Fruit fly (Drosophila melanogaster) S2 (cell line): Measurements from ENCODE around the gene CG31909.

Experiments
- CG8478 ChIP-seq: fragments of >200 bp; optimal IDR thresholded peaks from 2 replicates; lab custom pipeline; 2018
- CTCF ChIP-seq, 2 experiments: fragments of >200 bp; optimal IDR thresholded peaks; 2 replicates each; lab custom pipeline; 2018

CG31909 gene

dm6 chr2L:7257212-7257611, at the start of gene CG31909:
CG31909 (plus strand) TSS chr2L:7257512.
- TF ChIP-seq CTCF (optimal IDR thresholded peaks at IDR 0.05; lab: Kevin White, UChicago) (no peak), CG8478 (lab: Kevin White, UChicago) (no peak)

DNA sequence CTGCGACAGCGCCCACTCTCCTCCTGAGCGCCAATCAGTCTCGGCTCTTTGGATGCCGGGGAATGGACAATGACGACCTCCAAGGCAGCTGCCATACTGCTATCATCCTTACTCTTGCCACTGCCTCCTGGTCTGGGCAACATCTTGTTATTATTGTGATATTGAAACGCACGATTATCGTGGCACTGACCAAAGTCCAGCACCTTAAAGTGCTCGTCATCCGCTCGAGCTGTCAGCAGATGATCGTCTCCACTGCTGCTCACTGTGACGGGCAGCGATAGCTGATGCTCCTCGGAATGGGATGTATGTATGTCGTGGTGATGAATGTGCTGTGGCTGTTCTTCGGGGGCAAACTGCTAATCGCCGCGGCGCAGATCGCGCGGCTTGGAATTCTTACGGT, 49.7 kb upstream of the CG31909 start:
- TF ChIP-seq CTCF (optimal IDR thresholded peaks at IDR 0.05; lab: Kevin White, UChicago) (no peak), CG8478 (lab: Kevin White, UChicago) (no peak)

- TF ChIP-seq CG8478 (lab: Kevin White, UChicago) = no peak
- TF ChIP-seq CTCF (optimal IDR thresholded peaks at IDR 0.05; lab: Kevin White, UChicago) = no peak
These were observed 43.8 kb upstream of the CG31909 start for dm6 chr2L:7213532-7213931.

- no peak for TF ChIP-seq CG8478 (lab: Kevin White, UChicago)
- TF ChIP-seq CTCF (optimal IDR thresholded peaks at IDR 0.05; lab: Kevin White, UChicago) = no peak
These were observed 42.4 kb upstream of the CG31909 start for dm6 chr2L:7214885-7215284.

DNA sequence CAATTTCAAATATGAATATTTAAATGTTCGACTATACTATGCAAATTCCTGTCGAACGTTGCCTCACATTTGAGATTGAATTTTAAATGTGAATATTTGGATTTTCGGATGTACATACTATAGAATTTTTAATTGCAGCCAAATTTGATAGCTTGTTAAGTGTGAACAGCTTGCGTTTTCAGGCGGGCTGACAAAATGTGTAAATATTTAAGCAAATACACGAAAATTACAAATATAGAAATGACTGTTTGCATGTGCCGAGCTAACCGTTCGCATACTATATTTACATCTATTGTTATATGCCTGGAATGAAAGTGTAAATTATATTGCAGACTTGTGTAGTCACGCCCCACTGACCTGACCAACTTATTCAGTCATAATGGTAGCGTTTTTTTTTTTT, 41.7 kb upstream of the CG31909 start:
- TF ChIP-seq CTCF (optimal IDR thresholded peaks at IDR 0.05; lab: Kevin White, UChicago) (no peak), CG8478 (lab: Kevin White, UChicago) (no peak)

dm6 chr2L:7216272-7216671, 41.0 kb upstream of the CG31909 start:
- TF ChIP-seq CG8478 (lab: Kevin White, UChicago) (no peak), CTCF (optimal IDR thresholded peaks at IDR 0.05; lab: Kevin White, UChicago) (no peak)

DNA sequence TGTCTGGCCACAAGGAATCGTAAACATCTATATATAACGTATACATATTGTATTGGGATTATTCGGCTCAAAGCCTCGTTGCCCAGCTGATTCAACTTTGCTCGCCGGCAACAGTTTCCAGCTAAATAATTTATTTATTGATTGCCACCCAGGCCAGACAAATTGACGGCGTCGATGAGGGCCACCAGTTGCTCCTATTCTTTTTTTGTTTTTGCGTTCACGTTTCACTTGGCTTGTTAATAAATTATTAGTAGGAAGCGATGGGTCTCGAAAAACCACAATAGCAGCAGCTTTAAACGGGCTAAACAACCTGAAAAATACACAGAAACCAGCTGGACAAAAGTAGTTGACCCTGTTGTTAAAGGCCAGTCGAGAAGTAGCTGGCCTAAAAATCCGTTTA, 40.3 kb upstream of the CG31909 start:
- TF ChIP-seq CTCF (optimal IDR thresholded peaks at IDR 0.05; lab: Kevin White, UChicago) = no peak
- no peak for TF ChIP-seq CG8478 (lab: Kevin White, UChicago)

DNA sequence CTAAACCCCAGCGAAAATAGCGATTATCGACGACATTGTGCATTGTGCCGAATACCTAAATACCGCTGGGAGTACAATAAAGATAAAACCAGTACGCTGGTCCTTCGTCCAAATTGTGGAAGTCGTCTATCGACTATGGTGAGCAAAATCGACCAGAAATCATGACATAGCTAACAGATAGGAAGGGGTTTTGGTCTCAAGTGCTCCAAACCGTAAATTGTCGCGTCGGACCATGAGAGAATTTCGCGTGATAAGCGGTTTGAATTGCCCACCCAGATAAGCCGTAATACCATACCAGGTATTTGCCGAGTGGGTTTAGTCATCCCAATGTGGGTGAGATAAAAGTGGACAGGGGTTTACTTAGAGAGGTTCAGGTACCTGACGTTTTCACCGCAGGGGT, 39.4 kb upstream of the CG31909 start:
- TF ChIP-seq CG8478 (lab: Kevin White, UChicago) = no peak
- TF ChIP-seq CTCF (optimal IDR thresholded peaks at IDR 0.05; lab: Kevin White, UChicago) = no peak

DNA sequence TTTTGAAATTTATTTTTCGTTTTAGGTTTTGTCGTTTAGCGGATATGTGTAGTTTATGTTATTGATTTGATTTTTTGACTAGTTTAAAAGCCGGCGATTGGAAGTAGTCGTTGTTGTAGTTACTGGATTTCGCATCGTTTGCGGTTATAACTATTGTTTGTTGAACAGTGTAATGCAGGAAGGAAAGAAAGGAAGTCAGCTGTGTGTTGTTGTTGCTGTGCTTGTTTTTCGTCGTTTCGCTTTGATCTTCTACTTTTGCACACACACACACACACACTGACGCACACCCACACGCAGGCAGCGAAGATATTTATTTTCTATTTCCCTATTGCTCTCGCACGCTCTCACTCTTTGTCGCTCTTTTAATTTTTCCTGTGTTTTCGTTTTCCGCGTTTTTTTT, 38.1 kb upstream of the CG31909 start:
- TF ChIP-seq CTCF (optimal IDR thresholded peaks at IDR 0.05; lab: Kevin White, UChicago) (no peak), CG8478 (lab: Kevin White, UChicago) (no peak)

DNA sequence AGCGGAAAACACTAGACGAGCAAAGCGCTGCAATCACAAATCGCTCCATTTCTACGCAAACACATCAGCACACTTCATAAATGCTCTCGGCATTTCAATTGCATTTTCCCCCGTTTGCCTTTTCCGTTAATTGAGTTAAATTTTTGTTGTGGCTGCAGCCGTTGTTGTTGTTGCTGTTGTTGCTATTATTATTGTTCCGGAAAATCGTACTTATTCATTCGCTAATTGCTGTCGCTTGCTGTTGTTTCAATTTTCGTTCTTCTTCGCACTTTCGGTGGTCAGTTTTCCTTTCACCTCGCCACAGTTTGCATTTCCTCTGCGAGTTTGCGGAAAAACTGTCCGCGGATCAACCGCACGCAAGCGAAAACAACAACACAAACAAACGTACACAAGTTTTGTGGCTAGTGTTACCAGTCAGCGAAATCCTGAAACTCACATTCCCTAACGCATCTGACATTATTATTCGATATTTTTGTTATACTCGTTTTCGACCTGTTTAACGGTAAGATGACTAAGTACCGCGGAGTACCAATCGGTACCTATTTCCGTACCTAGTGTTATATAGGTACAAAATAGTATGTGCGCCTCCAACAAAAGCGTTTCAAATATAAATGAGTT, 37.6 kb upstream of the CG31909 start, which contains the start of gene CG13784:
Gene CG13784, minus strand, starts transcription at position 384 of the 618 bp plus-strand sequence.
- TF ChIP-seq CTCF (optimal IDR thresholded peaks at IDR 0.05; lab: Kevin White, UChicago) (peak; percentile 30 to 46), CG8478 (lab: Kevin White, UChicago) (no peak)

DNA sequence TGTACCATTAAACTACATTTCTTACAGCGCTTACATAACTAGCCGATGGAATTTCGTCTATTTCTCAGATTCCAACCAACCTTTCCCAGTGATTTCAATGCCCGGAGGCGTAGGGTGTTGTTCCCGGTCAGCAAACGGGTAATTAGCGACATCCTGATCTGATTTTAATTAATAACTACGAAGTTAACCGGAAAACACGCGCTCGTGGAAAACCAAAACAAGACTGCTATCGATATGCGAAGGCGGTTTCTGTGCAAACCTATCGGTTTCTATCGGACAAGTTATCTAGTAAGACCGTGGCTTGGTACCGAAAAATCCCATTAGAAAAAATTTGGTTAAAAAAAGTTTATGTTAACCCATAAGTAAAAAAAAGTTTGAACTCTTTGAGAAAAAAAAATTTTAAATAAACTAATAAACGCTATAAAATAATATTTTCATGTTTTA, 34.5 kb upstream of the CG31909 start, which contains the start of gene mEFG1:
Gene mEFG1, minus strand, starts transcription at position 253 of the 444 bp plus-strand sequence.
- TF ChIP-seq CTCF (optimal IDR thresholded peaks at IDR 0.05; lab: Kevin White, UChicago) (no peak), CG8478 (lab: Kevin White, UChicago) (no peak)

DNA sequence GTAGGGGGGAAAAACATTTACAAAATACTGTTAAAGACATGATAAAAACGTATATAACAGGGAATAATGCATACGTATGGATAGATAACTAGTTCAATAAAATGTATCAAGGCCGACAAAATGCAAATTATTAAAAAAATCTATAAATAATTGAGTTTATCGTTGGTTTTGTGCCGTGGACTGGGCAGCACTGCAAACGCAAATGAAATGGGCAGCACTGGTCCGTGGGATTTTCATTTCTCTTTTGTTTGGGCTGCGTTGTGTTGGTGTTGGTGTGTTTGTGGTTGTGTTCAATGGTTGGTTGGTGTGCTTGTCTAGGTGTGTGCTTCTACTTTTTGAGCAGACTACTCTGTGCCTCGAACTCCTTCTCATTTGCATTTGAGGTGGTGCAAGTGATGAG, 30.7 kb upstream of the CG31909 start:
- TF ChIP-seq CG8478 (lab: Kevin White, UChicago) (no peak), CTCF (optimal IDR thresholded peaks at IDR 0.05; lab: Kevin White, UChicago) (no peak)

dm6 chr2L:7227434-7227833, 29.9 kb upstream of the CG31909 start, which contains the start of gene CG43799:
CG43799 (plus strand) TSS chr2L:7227734.
- TF ChIP-seq CTCF (optimal IDR thresholded peaks at IDR 0.05; lab: Kevin White, UChicago) (no peak), CG8478 (lab: Kevin White, UChicago) (no peak)

- TF ChIP-seq CG8478 (lab: Kevin White, UChicago) = no peak
- TF ChIP-seq CTCF (optimal IDR thresholded peaks at IDR 0.05; lab: Kevin White, UChicago) = no peak
These were observed 24.6 kb upstream of the CG31909 start, which contains the start of gene CG43800 for dm6 chr2L:7232713-7233112. CG43800 (minus strand) TSS chr2L:7232813.

DNA sequence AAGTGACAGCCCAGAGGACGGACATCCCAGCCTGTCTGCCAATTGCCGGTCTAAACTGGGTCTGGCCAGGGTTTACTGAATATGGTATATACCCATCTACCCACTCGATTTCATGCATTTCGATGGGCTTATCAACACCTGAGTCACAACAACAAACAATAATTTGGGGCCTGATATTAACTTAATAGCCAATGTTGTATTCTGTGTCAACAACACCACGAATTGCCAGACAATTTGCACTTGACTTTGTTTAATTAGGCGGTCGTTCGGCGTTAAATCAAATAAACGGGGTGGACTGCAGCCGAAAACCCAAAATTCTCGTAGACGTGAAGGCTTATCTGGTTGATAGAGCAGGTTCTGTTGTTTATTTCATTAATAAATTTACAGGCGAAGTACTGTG, 18.0 kb upstream of the CG31909 start:
- TF ChIP-seq CG8478 (lab: Kevin White, UChicago) = no peak
- TF ChIP-seq CTCF (optimal IDR thresholded peaks at IDR 0.05; lab: Kevin White, UChicago) = no peak

- TF ChIP-seq CTCF (optimal IDR thresholded peaks at IDR 0.05; lab: Kevin White, UChicago) (no peak), CG8478 (lab: Kevin White, UChicago) (no peak)
These were observed 17.0 kb upstream of the CG31909 start for dm6 chr2L:7240311-7240710.
